Worm (Caenorhabditis elegans): ENCODE results near the gene str-69.
"Not testable (repeated sequence)": the region's sequence is repeated elsewhere in the genome, so short reads cannot be mapped to it uniquely, and the experiment has no call there.

Gene str-69

DNA sequence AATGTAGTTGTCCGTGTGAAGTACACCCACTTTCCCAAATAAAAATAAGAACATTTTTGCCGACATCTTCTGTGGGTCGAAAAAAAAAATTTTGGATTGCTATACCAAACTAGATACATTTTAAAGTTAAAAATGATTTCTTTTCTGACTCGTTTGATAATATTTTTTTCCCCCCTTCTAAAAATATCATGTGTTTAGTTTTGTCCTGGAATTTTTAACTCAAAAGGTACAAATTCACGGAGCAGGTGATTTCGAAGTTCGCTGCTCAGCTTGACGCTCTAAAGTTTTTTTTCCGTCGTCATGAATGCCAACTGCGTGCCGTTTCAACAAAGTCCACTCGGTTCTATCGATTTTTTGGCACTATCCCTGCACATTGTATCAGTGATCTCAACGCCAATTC is 39.8 kb downstream of the str-69 start, which contains the start of gene srh-185:
TSS of gene srh-185 (plus strand) at position 301 of the 400 bp plus-strand sequence.
- no peak for TF ChIP-seq aly-2 (tag; optimal IDR thresholded peaks at IDR 0.05)
- TF ChIP-seq egl-27 (tag; optimal IDR thresholded peaks at IDR 0.05) = no peak
- TF ChIP-seq daf-12 (tag; optimal IDR thresholded peaks at IDR 0.05) = no peak
- no peak for TF ChIP-seq ZK546.5 (tag; optimal IDR thresholded peaks at IDR 0.05)
- no peak for TF ChIP-seq zag-1 (tag; optimal IDR thresholded peaks at IDR 0.05)
- no peak for TF ChIP-seq snpc-4 (tag; optimal IDR thresholded peaks at IDR 0.05)
- no peak for TF ChIP-seq fos-1 (tag; optimal IDR thresholded peaks at IDR 0.05)
- no peak for TF ChIP-seq mml-1 (tag; optimal IDR thresholded peaks at IDR 0.05)
- no peak for TF ChIP-seq ama-1 (optimal IDR thresholded peaks at IDR 0.05)
- no peak for TF ChIP-seq elt-2 (tag; optimal IDR thresholded peaks at IDR 0.05)
- TF ChIP-seq nfya-1 (tag; optimal IDR thresholded peaks at IDR 0.05; ENCODE audit: insufficient read depth) = no peak
- no peak for TF ChIP-seq ceh-9 (tag; optimal IDR thresholded peaks at IDR 0.05)
- TF ChIP-seq ceh-82 (tag; optimal IDR thresholded peaks at IDR 0.05) = no peak
- TF ChIP-seq mdl-1 (tag; optimal IDR thresholded peaks at IDR 0.05) = no peak

DNA sequence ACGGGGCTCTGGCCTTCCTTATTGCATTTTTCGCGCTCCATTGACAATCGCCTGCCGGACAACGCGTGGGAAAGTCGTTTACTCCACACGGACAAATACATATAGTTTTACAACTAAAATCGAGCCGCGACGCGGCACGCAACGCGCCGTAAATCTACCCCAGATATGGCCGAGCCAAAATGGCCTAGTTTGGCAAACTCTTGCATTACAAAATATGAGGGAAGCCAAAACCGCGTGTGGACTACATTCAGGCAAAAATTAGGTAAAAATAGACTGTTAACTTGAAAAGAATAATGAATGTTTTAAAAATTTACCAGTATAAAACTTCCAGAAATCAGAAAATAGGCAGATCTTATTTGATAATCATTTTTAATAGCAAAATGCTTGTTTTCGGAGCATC is 41.3 kb downstream of the str-69 start, which contains the start of gene srt-16:
TSS of gene srt-16 (minus strand) at position 101 of the 400 bp plus-strand sequence.
- TF ChIP-seq ztf-4, nhr-28, nhr-12 (tag; optimal IDR thresholded peaks at IDR 0.05): not testable (repeated sequence)

DNA sequence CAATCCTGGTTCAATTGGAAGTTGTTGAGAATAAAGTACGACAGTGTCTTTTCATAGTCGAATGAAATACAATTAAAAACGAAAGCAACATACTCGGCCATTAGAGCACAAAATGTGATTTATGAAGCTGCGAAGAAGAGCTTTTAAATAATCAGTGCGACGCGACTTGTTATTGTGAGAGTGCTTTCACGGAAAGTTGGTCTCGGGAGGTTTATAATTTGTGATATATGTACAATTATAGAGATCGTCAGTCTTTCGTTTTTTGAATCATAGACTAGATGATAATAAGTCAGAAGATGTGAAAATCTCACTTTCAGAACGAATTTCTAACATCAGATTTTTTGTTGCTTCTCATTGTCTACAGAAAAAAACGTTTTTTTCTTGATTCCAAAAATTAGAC is 43.6 kb downstream of the str-69 start, which contains the start of gene srt-15:
TSS of gene srt-15 (minus strand) at position 101 of the 400 bp plus-strand sequence.
- TF ChIP-seq elt-2 (tag; optimal IDR thresholded peaks at IDR 0.05) (no peak), nhr-237 (tag; optimal IDR thresholded peaks at IDR 0.05) (no peak), nhr-23 (tag; optimal IDR thresholded peaks at IDR 0.05) (no peak), lin-39 (tag; optimal IDR thresholded peaks at IDR 0.05) (no peak)

DNA sequence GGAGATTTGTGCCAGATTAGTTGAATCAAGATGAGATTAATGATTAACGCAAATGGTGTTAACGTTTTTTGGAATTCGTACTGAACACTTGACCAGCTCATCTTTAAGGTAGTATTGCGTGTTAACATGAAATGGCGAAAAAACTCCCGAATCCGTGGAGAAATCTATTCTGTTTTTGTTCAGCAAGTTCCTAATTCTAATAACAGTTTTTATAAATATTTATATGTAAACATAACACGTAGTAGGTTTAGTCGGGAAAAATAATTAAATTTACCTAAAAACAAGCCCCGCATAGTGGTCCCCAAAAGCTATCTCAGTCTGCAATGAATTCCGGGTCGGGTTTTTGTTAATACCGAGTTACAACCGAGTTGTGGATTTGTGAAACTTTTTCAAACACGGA is 46.7 kb downstream of the str-69 start, which contains the start of gene str-244:
TSS of gene str-244 (minus strand) at position 101 of the 400 bp plus-strand sequence.
- TF ChIP-seq ceh-16 (tag; optimal IDR thresholded peaks at IDR 0.05) = no peak
- no peak for TF ChIP-seq fkh-2 (tag; optimal IDR thresholded peaks at IDR 0.05)
- TF ChIP-seq R02D3.7 (tag; optimal IDR thresholded peaks at IDR 0.05) = no peak
- TF ChIP-seq nhr-12 (tag; optimal IDR thresholded peaks at IDR 0.05) = no peak
- TF ChIP-seq elt-2 (tag; optimal IDR thresholded peaks at IDR 0.05) = no peak
- TF ChIP-seq snpc-4 (tag; optimal IDR thresholded peaks at IDR 0.05) = no peak
